Fruit fly (Drosophila melanogaster) whole organism, prepupa: Measurements from ENCODE around the gene CG14551.

Source experiments
- Blimp-1 ChIP-seq: fragments of 200-800 bp; sonication (Bioruptor generic); optimal IDR thresholded peaks from 3 replicates; lab custom pipeline; 2017; ENCODE audit warnings: missing biosample characterization, missing genetic modification characterization, mild to moderate bottlenecking, moderate library complexity, missing genetic modification reagents
- CG10669 ChIP-seq: fragments of 200-800 bp; sonication (Bioruptor generic); optimal IDR thresholded peaks from 3 replicates; lab custom pipeline; 2018; ENCODE audit warnings: missing biosample characterization, mild to moderate bottlenecking, missing genetic modification characterization, moderate library complexity
- CG11294 ChIP-seq: fragments of 200-800 bp; sonication (Bioruptor generic); IDR thresholded peaks from 2 replicates; pipeline ENCODE4 v1.3.6; 2022; ENCODE audit warnings: missing biosample characterization, missing genetic modification characterization
- CG11902 ChIP-seq: fragments of 200-800 bp; sonication (Bioruptor generic); optimal IDR thresholded peaks from 3 replicates; lab custom pipeline; 2016; ENCODE audit warnings: missing biosample characterization, missing genetic modification characterization
- CG15336 ChIP-seq: fragments of 200-800 bp; sonication (Bioruptor generic); IDR thresholded peaks from 2 replicates; pipeline ENCODE4 v1.3.6; 2022; ENCODE audit warnings: missing biosample characterization, missing genetic modification characterization
- CG1621 ChIP-seq: fragments of 200-800 bp; sonication (Bioruptor generic); optimal IDR thresholded peaks from 3 replicates; lab custom pipeline; 2018; ENCODE audit warnings: missing biosample characterization, mild to moderate bottlenecking, missing genetic modification characterization
- CG16779 ChIP-seq: fragments of 200-800 bp; sonication (Bioruptor generic); optimal IDR thresholded peaks from 3 replicates; lab custom pipeline; 2017; ENCODE audit warnings: missing biosample characterization, mild to moderate bottlenecking, missing genetic modification characterization
- CG3032 ChIP-seq: fragments of 200-800 bp; optimal IDR thresholded peaks from 2 replicates; lab custom pipeline; 2019; ENCODE audit warnings: missing biosample characterization, mild to moderate bottlenecking, missing genetic modification characterization, moderate library complexity
- CG31627 ChIP-seq: fragments of 200-800 bp; sonication (Bioruptor generic); optimal IDR thresholded peaks from 3 replicates; lab custom pipeline; 2016; ENCODE audit warnings: missing biosample characterization, missing genetic modification characterization
- CG34406 ChIP-seq: fragments of 200-800 bp; sonication (Bioruptor generic); optimal IDR thresholded peaks from 3 replicates; lab custom pipeline; 2016; ENCODE audit warnings: missing biosample characterization, missing genetic modification characterization
- CG3919 ChIP-seq: fragments of 200-800 bp; sonication (Bioruptor generic); optimal IDR thresholded peaks from 3 replicates; lab custom pipeline; 2016; ENCODE audit warnings: missing biosample characterization, missing genetic modification characterization
- CG6163 ChIP-seq: fragments of 200-800 bp; sonication (Bioruptor generic); IDR thresholded peaks from 3 replicates; pipeline ENCODE4 v1.3.6; 2022; ENCODE audit warnings: missing biosample characterization, missing genetic modification characterization
- CG6276 ChIP-seq: fragments of 200-800 bp; sonication (Bioruptor generic); optimal IDR thresholded peaks from 2 replicates; lab custom pipeline; 2017; ENCODE audit warnings: missing biosample characterization, mild to moderate bottlenecking, missing genetic modification characterization
- CG6808 ChIP-seq: fragments of 200-800 bp; sonication (Bioruptor generic); optimal IDR thresholded peaks from 3 replicates; lab custom pipeline; 2017; ENCODE audit warnings: missing biosample characterization, missing genetic modification characterization, mild to moderate bottlenecking, moderate library complexity, missing genetic modification reagents
- CG6854 ChIP-seq: fragments of 200-800 bp; sonication (Bioruptor generic); optimal IDR thresholded peaks from 2 replicates; lab custom pipeline; 2017; ENCODE audit warnings: missing biosample characterization, mild to moderate bottlenecking, missing genetic modification characterization
- CG8119 ChIP-seq: fragments of 200-800 bp; sonication (Bioruptor generic); IDR thresholded peaks from 3 replicates; pipeline ENCODE4 v1.3.6; 2022; ENCODE audit warnings: missing biosample characterization, missing genetic modification characterization
- CG8632 ChIP-seq: fragments of 200-800 bp; sonication (Bioruptor generic); optimal IDR thresholded peaks from 3 replicates; lab custom pipeline; 2016; ENCODE audit warnings: missing biosample characterization, missing genetic modification characterization
- CG9139 ChIP-seq: fragments of 200-800 bp; sonication (Bioruptor generic); optimal IDR thresholded peaks from 3 replicates; lab custom pipeline; 2017; ENCODE audit warnings: missing biosample characterization, mild to moderate bottlenecking, missing genetic modification characterization
- Eip78C ChIP-seq: fragments of 200-800 bp; sonication (Bioruptor generic); peaks from one replicate; lab custom pipeline; 2016; ENCODE audit warnings: missing biosample characterization, missing genetic modification characterization
- Eip93F ChIP-seq: fragments of 200-800 bp; sonication (Bioruptor generic); optimal IDR thresholded peaks from 2 replicates; lab custom pipeline; 2016; ENCODE audit warnings: missing biosample characterization, mild to moderate bottlenecking, missing genetic modification characterization
- Ets21C ChIP-seq: fragments of 200-800 bp; sonication (Bioruptor generic); optimal IDR thresholded peaks from 3 replicates; lab custom pipeline; 2016; ENCODE audit warnings: missing biosample characterization, missing genetic modification characterization
- Ets96B ChIP-seq: fragments of 200-800 bp; optimal IDR thresholded peaks from 2 replicates; lab custom pipeline; 2019; ENCODE audit warnings: missing biosample characterization, mild to moderate bottlenecking, missing genetic modification characterization, moderate library complexity
- Gug ChIP-seq: fragments of 200-800 bp; sonication (Bioruptor generic); IDR thresholded peaks from 2 replicates; pipeline ENCODE4 v1.3.6; 2022; ENCODE audit warnings: missing biosample characterization, missing genetic modification characterization
- Hr38 ChIP-seq: sonication (Bioruptor generic); optimal IDR thresholded peaks from 2 replicates; lab custom pipeline; 2016; ENCODE audit warnings: missing biosample characterization, missing genetic modification characterization
- Hr39 ChIP-seq: fragments of 200-800 bp; sonication (Bioruptor generic); optimal IDR thresholded peaks from 2 replicates; lab custom pipeline; 2016; ENCODE audit warnings: missing biosample characterization, missing genetic modification characterization
- Hr4 ChIP-seq: fragments of 200-800 bp; sonication (Bioruptor generic); optimal IDR thresholded peaks from 3 replicates; lab custom pipeline; 2016; ENCODE audit warnings: missing biosample characterization, missing genetic modification characterization
- Met ChIP-seq: fragments of 200-800 bp; sonication (Bioruptor generic); optimal IDR thresholded peaks from 3 replicates; lab custom pipeline; 2016; ENCODE audit warnings: missing biosample characterization, missing genetic modification characterization
- OdsH ChIP-seq: fragments of 200-800 bp; sonication (Bioruptor generic); optimal IDR thresholded peaks from 3 replicates; lab custom pipeline; 2016; ENCODE audit warnings: missing biosample characterization, missing genetic modification characterization
- Smox ChIP-seq: fragments of 200-800 bp; sonication (Bioruptor generic); optimal IDR thresholded peaks from 3 replicates; lab custom pipeline; 2016; ENCODE audit warnings: missing biosample characterization, missing genetic modification characterization
- Sox102F ChIP-seq: fragments of 200-800 bp; sonication (Bioruptor generic); optimal IDR thresholded peaks from 2 replicates; lab custom pipeline; 2016; ENCODE audit warnings: missing biosample characterization, mild to moderate bottlenecking, missing genetic modification characterization
- Sox14 ChIP-seq: fragments of 200-800 bp; sonication (Bioruptor generic); optimal IDR thresholded peaks from 3 replicates; lab custom pipeline; 2016; ENCODE audit warnings: missing biosample characterization, missing genetic modification characterization
- Sox15 ChIP-seq: fragments of 200-800 bp; sonication (Bioruptor generic); optimal IDR thresholded peaks from 3 replicates; lab custom pipeline; 2016; ENCODE audit warnings: missing biosample characterization, missing genetic modification characterization
- achi ChIP-seq: fragments of 200-800 bp; sonication (Bioruptor generic); optimal IDR thresholded peaks from 3 replicates; lab custom pipeline; 2016; ENCODE audit warnings: missing biosample characterization, missing genetic modification characterization
- acj6 ChIP-seq: fragments of 200-800 bp; sonication (Bioruptor generic); optimal IDR thresholded peaks from 3 replicates; lab custom pipeline; 2016; ENCODE audit warnings: missing biosample characterization, missing genetic modification characterization
- cyc ChIP-seq: fragments of 200-800 bp; sonication (Bioruptor generic); optimal IDR thresholded peaks from 3 replicates; lab custom pipeline; 2016; ENCODE audit warnings: missing biosample characterization, missing genetic modification characterization
- dac ChIP-seq: fragments of 200-800 bp; sonication (Bioruptor generic); optimal IDR thresholded peaks from 2 replicates; lab custom pipeline; 2017; ENCODE audit warnings: missing biosample characterization, mild to moderate bottlenecking, missing genetic modification characterization
- dsx ChIP-seq: fragments of 200-800 bp; optimal IDR thresholded peaks from 3 replicates; lab custom pipeline; 2019; ENCODE audit warnings: missing biosample characterization, mild to moderate bottlenecking, missing genetic modification characterization, moderate library complexity; ENCODE audit not compliant: poor library complexity, severe bottlenecking
- eg ChIP-seq: fragments of 200-800 bp; sonication (Bioruptor generic); IDR thresholded peaks from 3 replicates; pipeline ENCODE4 v1.3.6; 2022; ENCODE audit warnings: missing biosample characterization, missing genetic modification characterization
- esn ChIP-seq: fragments of 200-800 bp; sonication (Bioruptor generic); optimal IDR thresholded peaks from 2 replicates; lab custom pipeline; 2016; ENCODE audit warnings: missing biosample characterization, mild to moderate bottlenecking, missing genetic modification characterization, moderate library complexity
- fd59A ChIP-seq: fragments of 200-800 bp; sonication (Bioruptor generic); optimal IDR thresholded peaks from 2 replicates; lab custom pipeline; 2017; ENCODE audit warnings: missing biosample characterization, mild to moderate bottlenecking, missing genetic modification characterization, missing genetic modification reagents
- fd85E ChIP-seq: fragments of 200-800 bp; sonication (Bioruptor generic); optimal IDR thresholded peaks from 3 replicates; lab custom pipeline; 2016; ENCODE audit warnings: missing biosample characterization, missing genetic modification characterization
- fkh ChIP-seq: fragments of 200-800 bp; sonication (Bioruptor generic); optimal IDR thresholded peaks from 3 replicates; lab custom pipeline; 2017; ENCODE audit warnings: missing biosample characterization, mild to moderate bottlenecking, missing genetic modification characterization, moderate library complexity
- lz ChIP-seq: fragments of 200-800 bp; sonication (Bioruptor generic); optimal IDR thresholded peaks from 3 replicates; lab custom pipeline; 2016; ENCODE audit warnings: missing biosample characterization, missing genetic modification characterization
- net ChIP-seq: fragments of 200-800 bp; sonication (Bioruptor generic); optimal IDR thresholded peaks from 3 replicates; lab custom pipeline; 2016; ENCODE audit warnings: missing biosample characterization, missing genetic modification characterization
- pdm3 ChIP-seq: fragments of 200-800 bp; sonication (Bioruptor generic); optimal IDR thresholded peaks from 3 replicates; lab custom pipeline; 2016; ENCODE audit warnings: missing biosample characterization, missing genetic modification characterization
- salr ChIP-seq, 2 experiments: fragments of 200-800 bp; sonication (Bioruptor generic); optimal IDR thresholded peaks; 3 replicates each; lab custom pipeline; 2016 to 2018; ENCODE audit warnings: missing biosample characterization in 2 of 2, missing genetic modification characterization in 2 of 2, mild to moderate bottlenecking in 1 of 2
- spab ChIP-seq: fragments of 200-800 bp; sonication (Bioruptor generic); optimal IDR thresholded peaks from 2 replicates; lab custom pipeline; 2017; ENCODE audit warnings: missing biosample characterization, mild to moderate bottlenecking, missing genetic modification characterization, missing genetic modification reagents
- ss ChIP-seq, 2 experiments: fragments of 200-800 bp; sonication (Bioruptor generic); optimal IDR thresholded peaks; 2 replicates in 1 of 2; 3 replicates in 1 of 2; lab custom pipeline; 2017 to 2018; ENCODE audit warnings: mild to moderate bottlenecking in 2 of 2, missing biosample characterization in 2 of 2, missing genetic modification characterization in 2 of 2, moderate library complexity in 1 of 2
- topi ChIP-seq: fragments of 200-800 bp; sonication (Bioruptor generic); optimal IDR thresholded peaks from 3 replicates; lab custom pipeline; 2016; ENCODE audit warnings: missing biosample characterization, missing genetic modification characterization

Gene CG14551

DNA sequence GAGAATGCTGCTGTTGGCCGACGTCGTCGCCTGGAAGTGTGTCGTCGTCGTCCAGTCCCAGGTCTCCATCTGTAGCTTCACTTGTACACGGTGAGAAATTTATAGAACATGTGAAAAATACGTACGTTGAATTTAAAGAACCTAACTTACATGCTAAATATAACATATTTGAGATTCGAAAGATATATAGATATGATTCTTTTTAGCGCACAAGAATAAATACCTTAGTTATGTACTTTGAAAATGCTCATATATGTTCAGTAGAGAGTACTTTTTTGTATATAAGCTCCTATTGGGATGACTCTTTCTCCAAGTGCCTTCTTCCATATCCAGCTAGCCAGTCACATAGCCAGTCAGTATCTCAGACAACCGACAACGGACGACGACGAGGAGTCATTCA is 12.4 kb upstream of the CG14551 start (continued):
- peak; percentile 29 for TF ChIP-seq CG3919 (GFP tag; lab: Kevin White, UChicago)
- no peak for TF ChIP-seq acj6 (GFP tag; lab: Kevin White, UChicago)
- TF ChIP-seq CG15336 = 0 out of 2 replicates have a peak, but pooled peaks have one; percentile 8
- no peak for TF ChIP-seq salr (GFP tag; optimal IDR thresholded peaks at IDR 0.05; lab: Kevin White, UChicago)
- TF ChIP-seq Eip78C (GFP tag; lab: Kevin White, UChicago) = peak; percentile 81
- peak; percentile 21 for TF ChIP-seq OdsH

DNA sequence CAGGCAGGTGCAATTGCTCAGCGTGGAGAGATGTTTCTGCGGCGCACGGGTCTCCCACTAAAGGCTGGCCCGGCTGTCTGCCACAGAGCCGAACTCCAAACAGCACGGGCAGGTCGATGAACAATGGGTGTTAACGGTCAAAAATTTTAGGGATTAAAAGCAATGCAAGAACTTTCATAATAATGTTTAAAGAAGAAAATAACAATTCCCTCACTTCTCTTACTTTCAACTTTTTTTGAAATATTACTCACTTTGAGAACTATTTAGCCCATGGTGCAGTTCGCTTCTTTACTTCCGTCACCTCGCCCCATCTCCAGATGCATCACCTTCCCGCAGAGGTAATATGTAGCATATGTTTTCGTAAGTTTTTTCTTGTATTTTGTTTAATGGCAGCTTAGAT is 9.7 kb upstream of the CG14551 start:
- peak; percentile 31 for TF ChIP-seq Blimp-1
- peak; percentile 69 for TF ChIP-seq fd59A
- TF ChIP-seq fd85E (GFP tag; lab: Kevin White, UChicago) = peak; percentile 31
- no peak for TF ChIP-seq fkh
- peak; percentile 63 for TF ChIP-seq CG11902 (GFP tag; lab: Kevin White, UChicago)
- peak; percentile 53 for TF ChIP-seq Sox15
- peak; percentile 76 for TF ChIP-seq cyc (GFP tag; lab: Kevin White, UChicago)
- peak; percentile 76 for TF ChIP-seq CG3032 (tag; lab: Kevin White, UChicago)
- TF ChIP-seq OdsH = peak; percentile 81
- peak; percentile 78 for TF ChIP-seq pdm3 (GFP tag; lab: Kevin White, UChicago)
- TF ChIP-seq dac = peak; percentile 70
- TF ChIP-seq dsx = peak; percentile 64
- peak; percentile 75 for TF ChIP-seq Sox102F (GFP tag; lab: Kevin White, UChicago)
- TF ChIP-seq Hr38 = no peak
- peak; percentile 75 for TF ChIP-seq CG10669 (GFP tag; lab: Kevin White, UChicago)
- TF ChIP-seq CG6276 (GFP tag; lab: Kevin White, UChicago) = peak; percentile 70
- TF ChIP-seq Hr39 = peak; percentile 70
- TF ChIP-seq Eip93F (GFP tag; lab: Kevin White, UChicago) = no peak
- TF ChIP-seq esn (GFP tag; lab: Kevin White, UChicago) = peak; percentile 81
- peak; percentile 20 to 72 for TF ChIP-seq salr (GFP tag; optimal IDR thresholded peaks at IDR 0.05; lab: Kevin White, UChicago)
- peak; percentile 82 for TF ChIP-seq Sox14
- peak; percentile 71 for TF ChIP-seq spab (GFP tag; lab: Kevin White, UChicago)
- TF ChIP-seq CG6854 (GFP tag; lab: Kevin White, UChicago) = peak; percentile 13
- peak; percentile 82 for TF ChIP-seq topi (GFP tag; lab: Kevin White, UChicago)
- peak; percentile 78 for TF ChIP-seq Hr4 (GFP tag; lab: Kevin White, UChicago)
- peak; percentile 88 for TF ChIP-seq CG8119 (GFP tag; lab: Robert Waterston, UW)
- peak; percentile 73 for TF ChIP-seq Smox (GFP tag; lab: Kevin White, UChicago)
- peak; percentile 76 for TF ChIP-seq Gug (GFP tag; lab: Robert Waterston, UW)
- TF ChIP-seq CG31627 (GFP tag; lab: Kevin White, UChicago) = peak; percentile 66
- peak; percentile 76 for TF ChIP-seq CG8632 (GFP tag; lab: Kevin White, UChicago)
- TF ChIP-seq CG15336 = peak; percentile 88
- peak; percentile 69 for TF ChIP-seq CG6808 (GFP tag; lab: Kevin White, UChicago)
- peak; percentile 64 to 74 for TF ChIP-seq ss (GFP tag; optimal IDR thresholded peaks at IDR 0.05; lab: Kevin White, UChicago)
- 0 out of 2 replicates have a peak, but pooled peaks have one; percentile 15 for TF ChIP-seq CG11294 (GFP tag; lab: Robert Waterston, UW)
- TF ChIP-seq CG6163 (GFP tag; lab: Robert Waterston, UW) = peak; percentile 93
- peak; percentile 78 for TF ChIP-seq lz (GFP tag; lab: Kevin White, UChicago)
- peak; percentile 74 for TF ChIP-seq CG1621 (tag; lab: Kevin White, UChicago)
- peak; percentile 70 for TF ChIP-seq CG34406 (GFP tag; lab: Kevin White, UChicago)
- peak; percentile 80 for TF ChIP-seq achi
- TF ChIP-seq eg (GFP tag; lab: Robert Waterston, UW) = peak; percentile 90
- peak; percentile 77 for TF ChIP-seq Ets96B
- peak; percentile 56 for TF ChIP-seq CG9139 (GFP tag; lab: Kevin White, UChicago)
- peak; percentile 51 for TF ChIP-seq CG16779 (tag; lab: Kevin White, UChicago)
- peak; percentile 80 for TF ChIP-seq Met
- peak; percentile 70 for TF ChIP-seq net (GFP tag; lab: Kevin White, UChicago)
- peak; percentile 85 for TF ChIP-seq CG3919 (GFP tag; lab: Kevin White, UChicago)
- peak; percentile 94 for TF ChIP-seq Eip78C (GFP tag; lab: Kevin White, UChicago)
- TF ChIP-seq Ets21C (GFP tag; lab: Kevin White, UChicago) = peak; percentile 59
